Fruit fly (Drosophila melanogaster) whole organism, prepupa: ENCODE data around the gene yellow-g2.

ENCODE experiments used
- Blimp-1 ChIP-seq: fragments of 200-800 bp; sonication (Bioruptor generic); optimal IDR thresholded peaks from 3 replicates; lab custom pipeline; 2017; ENCODE audit warnings: missing biosample characterization, missing genetic modification characterization, mild to moderate bottlenecking, moderate library complexity, missing genetic modification reagents
- CG10631 ChIP-seq: fragments of 200-800 bp; sonication (Bioruptor generic); optimal IDR thresholded peaks from 2 replicates; lab custom pipeline; 2016; ENCODE audit warnings: missing biosample characterization, missing genetic modification characterization
- CG10669 ChIP-seq: fragments of 200-800 bp; sonication (Bioruptor generic); optimal IDR thresholded peaks from 3 replicates; lab custom pipeline; 2018; ENCODE audit warnings: missing biosample characterization, mild to moderate bottlenecking, missing genetic modification characterization, moderate library complexity
- CG11294 ChIP-seq: fragments of 200-800 bp; sonication (Bioruptor generic); IDR thresholded peaks from 2 replicates; pipeline ENCODE4 v1.3.6; 2022; ENCODE audit warnings: missing biosample characterization, missing genetic modification characterization
- CG11762 ChIP-seq: fragments of 200-800 bp; sonication (Bioruptor generic); optimal IDR thresholded peaks from 3 replicates; lab custom pipeline; 2016; ENCODE audit warnings: missing biosample characterization, missing genetic modification characterization; ENCODE audit not compliant: insufficient read depth
- CG11902 ChIP-seq: fragments of 200-800 bp; sonication (Bioruptor generic); optimal IDR thresholded peaks from 3 replicates; lab custom pipeline; 2016; ENCODE audit warnings: missing biosample characterization, missing genetic modification characterization
- CG15336 ChIP-seq: fragments of 200-800 bp; sonication (Bioruptor generic); IDR thresholded peaks from 2 replicates; pipeline ENCODE4 v1.3.6; 2022; ENCODE audit warnings: missing biosample characterization, missing genetic modification characterization
- CG16779 ChIP-seq: fragments of 200-800 bp; sonication (Bioruptor generic); optimal IDR thresholded peaks from 3 replicates; lab custom pipeline; 2017; ENCODE audit warnings: missing biosample characterization, mild to moderate bottlenecking, missing genetic modification characterization
- CG31627 ChIP-seq: fragments of 200-800 bp; sonication (Bioruptor generic); optimal IDR thresholded peaks from 3 replicates; lab custom pipeline; 2016; ENCODE audit warnings: missing biosample characterization, missing genetic modification characterization
- CG32006 ChIP-seq: fragments of 200-800 bp; sonication (Bioruptor generic); optimal IDR thresholded peaks from 3 replicates; lab custom pipeline; 2017; ENCODE audit warnings: missing biosample characterization, mild to moderate bottlenecking, missing genetic modification characterization
- CG34406 ChIP-seq: fragments of 200-800 bp; sonication (Bioruptor generic); optimal IDR thresholded peaks from 3 replicates; lab custom pipeline; 2016; ENCODE audit warnings: missing biosample characterization, missing genetic modification characterization
- CG4318 ChIP-seq: fragments of 200-800 bp; sonication (Bioruptor generic); optimal IDR thresholded peaks from 3 replicates; lab custom pipeline; 2017; ENCODE audit warnings: missing biosample characterization, mild to moderate bottlenecking, missing genetic modification characterization
- CG6163 ChIP-seq: fragments of 200-800 bp; sonication (Bioruptor generic); IDR thresholded peaks from 3 replicates; pipeline ENCODE4 v1.3.6; 2022; ENCODE audit warnings: missing biosample characterization, missing genetic modification characterization
- CG6276 ChIP-seq: fragments of 200-800 bp; sonication (Bioruptor generic); optimal IDR thresholded peaks from 2 replicates; lab custom pipeline; 2017; ENCODE audit warnings: missing biosample characterization, mild to moderate bottlenecking, missing genetic modification characterization
- CG6792 ChIP-seq: fragments of 200-800 bp; sonication (Bioruptor generic); optimal IDR thresholded peaks from 3 replicates; lab custom pipeline; 2016; ENCODE audit warnings: missing biosample characterization, missing genetic modification characterization
- CG6808 ChIP-seq: fragments of 200-800 bp; sonication (Bioruptor generic); optimal IDR thresholded peaks from 3 replicates; lab custom pipeline; 2017; ENCODE audit warnings: missing biosample characterization, missing genetic modification characterization, mild to moderate bottlenecking, moderate library complexity, missing genetic modification reagents
- CG7368 ChIP-seq: fragments of 200-800 bp; sonication (Bioruptor generic); optimal IDR thresholded peaks from 3 replicates; lab custom pipeline; 2016; ENCODE audit warnings: missing biosample characterization, missing genetic modification characterization
- CG8119 ChIP-seq: fragments of 200-800 bp; sonication (Bioruptor generic); IDR thresholded peaks from 3 replicates; pipeline ENCODE4 v1.3.6; 2022; ENCODE audit warnings: missing biosample characterization, missing genetic modification characterization
- CG8319 ChIP-seq: fragments of 200-800 bp; sonication (Bioruptor generic); optimal IDR thresholded peaks from 3 replicates; lab custom pipeline; 2016; ENCODE audit warnings: missing biosample characterization, missing genetic modification characterization
- CG8632 ChIP-seq: fragments of 200-800 bp; sonication (Bioruptor generic); optimal IDR thresholded peaks from 3 replicates; lab custom pipeline; 2016; ENCODE audit warnings: missing biosample characterization, missing genetic modification characterization
- Eip75B ChIP-seq: fragments of 200-800 bp; sonication (Bioruptor generic); optimal IDR thresholded peaks from 3 replicates; lab custom pipeline; 2016; ENCODE audit warnings: missing biosample characterization, missing genetic modification characterization
- Eip78C ChIP-seq: fragments of 200-800 bp; sonication (Bioruptor generic); peaks from one replicate; lab custom pipeline; 2016; ENCODE audit warnings: missing biosample characterization, missing genetic modification characterization
- Eip93F ChIP-seq: fragments of 200-800 bp; sonication (Bioruptor generic); optimal IDR thresholded peaks from 2 replicates; lab custom pipeline; 2016; ENCODE audit warnings: missing biosample characterization, mild to moderate bottlenecking, missing genetic modification characterization
- Ets96B ChIP-seq: fragments of 200-800 bp; optimal IDR thresholded peaks from 2 replicates; lab custom pipeline; 2019; ENCODE audit warnings: missing biosample characterization, mild to moderate bottlenecking, missing genetic modification characterization, moderate library complexity
- Gug ChIP-seq: fragments of 200-800 bp; sonication (Bioruptor generic); IDR thresholded peaks from 2 replicates; pipeline ENCODE4 v1.3.6; 2022; ENCODE audit warnings: missing biosample characterization, missing genetic modification characterization
- Hr39 ChIP-seq: fragments of 200-800 bp; sonication (Bioruptor generic); optimal IDR thresholded peaks from 2 replicates; lab custom pipeline; 2016; ENCODE audit warnings: missing biosample characterization, missing genetic modification characterization
- Hr4 ChIP-seq: fragments of 200-800 bp; sonication (Bioruptor generic); optimal IDR thresholded peaks from 3 replicates; lab custom pipeline; 2016; ENCODE audit warnings: missing biosample characterization, missing genetic modification characterization
- Lpt ChIP-seq: fragments of 200-800 bp; sonication (Bioruptor generic); optimal IDR thresholded peaks from 3 replicates; lab custom pipeline; 2016; ENCODE audit warnings: missing biosample characterization, missing genetic modification characterization
- OdsH ChIP-seq: fragments of 200-800 bp; sonication (Bioruptor generic); optimal IDR thresholded peaks from 3 replicates; lab custom pipeline; 2016; ENCODE audit warnings: missing biosample characterization, missing genetic modification characterization
- Sox14 ChIP-seq: fragments of 200-800 bp; sonication (Bioruptor generic); optimal IDR thresholded peaks from 3 replicates; lab custom pipeline; 2016; ENCODE audit warnings: missing biosample characterization, missing genetic modification characterization
- Sox15 ChIP-seq: fragments of 200-800 bp; sonication (Bioruptor generic); optimal IDR thresholded peaks from 3 replicates; lab custom pipeline; 2016; ENCODE audit warnings: missing biosample characterization, missing genetic modification characterization
- achi ChIP-seq: fragments of 200-800 bp; sonication (Bioruptor generic); optimal IDR thresholded peaks from 3 replicates; lab custom pipeline; 2016; ENCODE audit warnings: missing biosample characterization, missing genetic modification characterization
- acj6 ChIP-seq: fragments of 200-800 bp; sonication (Bioruptor generic); optimal IDR thresholded peaks from 3 replicates; lab custom pipeline; 2016; ENCODE audit warnings: missing biosample characterization, missing genetic modification characterization
- cyc ChIP-seq: fragments of 200-800 bp; sonication (Bioruptor generic); optimal IDR thresholded peaks from 3 replicates; lab custom pipeline; 2016; ENCODE audit warnings: missing biosample characterization, missing genetic modification characterization
- dac ChIP-seq: fragments of 200-800 bp; sonication (Bioruptor generic); optimal IDR thresholded peaks from 2 replicates; lab custom pipeline; 2017; ENCODE audit warnings: missing biosample characterization, mild to moderate bottlenecking, missing genetic modification characterization
- dsx ChIP-seq: fragments of 200-800 bp; optimal IDR thresholded peaks from 3 replicates; lab custom pipeline; 2019; ENCODE audit warnings: missing biosample characterization, mild to moderate bottlenecking, missing genetic modification characterization, moderate library complexity; ENCODE audit not compliant: poor library complexity, severe bottlenecking
- eg ChIP-seq: fragments of 200-800 bp; sonication (Bioruptor generic); IDR thresholded peaks from 3 replicates; pipeline ENCODE4 v1.3.6; 2022; ENCODE audit warnings: missing biosample characterization, missing genetic modification characterization
- esn ChIP-seq: fragments of 200-800 bp; sonication (Bioruptor generic); optimal IDR thresholded peaks from 2 replicates; lab custom pipeline; 2016; ENCODE audit warnings: missing biosample characterization, mild to moderate bottlenecking, missing genetic modification characterization, moderate library complexity
- fd85E ChIP-seq: fragments of 200-800 bp; sonication (Bioruptor generic); optimal IDR thresholded peaks from 3 replicates; lab custom pipeline; 2016; ENCODE audit warnings: missing biosample characterization, missing genetic modification characterization
- fkh ChIP-seq: fragments of 200-800 bp; sonication (Bioruptor generic); optimal IDR thresholded peaks from 3 replicates; lab custom pipeline; 2017; ENCODE audit warnings: missing biosample characterization, mild to moderate bottlenecking, missing genetic modification characterization, moderate library complexity
- lz ChIP-seq: fragments of 200-800 bp; sonication (Bioruptor generic); optimal IDR thresholded peaks from 3 replicates; lab custom pipeline; 2016; ENCODE audit warnings: missing biosample characterization, missing genetic modification characterization
- net ChIP-seq: fragments of 200-800 bp; sonication (Bioruptor generic); optimal IDR thresholded peaks from 3 replicates; lab custom pipeline; 2016; ENCODE audit warnings: missing biosample characterization, missing genetic modification characterization
- pdm3 ChIP-seq: fragments of 200-800 bp; sonication (Bioruptor generic); optimal IDR thresholded peaks from 3 replicates; lab custom pipeline; 2016; ENCODE audit warnings: missing biosample characterization, missing genetic modification characterization
- salr ChIP-seq, 2 experiments: fragments of 200-800 bp; sonication (Bioruptor generic); optimal IDR thresholded peaks; 3 replicates each; lab custom pipeline; 2016 to 2018; ENCODE audit warnings: missing biosample characterization in 2 of 2, missing genetic modification characterization in 2 of 2, mild to moderate bottlenecking in 1 of 2
- ss ChIP-seq, 2 experiments: fragments of 200-800 bp; sonication (Bioruptor generic); optimal IDR thresholded peaks; 2 replicates in 1 of 2; 3 replicates in 1 of 2; lab custom pipeline; 2017 to 2018; ENCODE audit warnings: mild to moderate bottlenecking in 2 of 2, missing biosample characterization in 2 of 2, missing genetic modification characterization in 2 of 2, moderate library complexity in 1 of 2
- svp ChIP-seq: fragments of 200-800 bp; sonication (Bioruptor generic); peaks from one replicate; lab custom pipeline; 2016; ENCODE audit warnings: missing biosample characterization, missing genetic modification characterization
- topi ChIP-seq: fragments of 200-800 bp; sonication (Bioruptor generic); optimal IDR thresholded peaks from 3 replicates; lab custom pipeline; 2016; ENCODE audit warnings: missing biosample characterization, missing genetic modification characterization

yellow-g2 gene

dm6 chr3L:2256422-2257172 is 19.8 kb upstream of the yellow-g2 start:
- TF ChIP-seq CG6163 (GFP tag; lab: Robert Waterston, UW): 0 out of 3 replicates have a peak, but pooled peaks have one; percentile 6
- no peak for TF ChIP-seq CG7368 (GFP tag; lab: Kevin White, UChicago)
- TF ChIP-seq OdsH: no peak
- TF ChIP-seq CG10669: no peak
- TF ChIP-seq CG32006: peak; percentile 46
- peak; percentile 80 for TF ChIP-seq svp (GFP tag; lab: Kevin White, UChicago)
- TF ChIP-seq Eip78C (GFP tag; lab: Kevin White, UChicago): peak; percentile 64
- no peak for TF ChIP-seq CG11762 (GFP tag; lab: Kevin White, UChicago)
- TF ChIP-seq Ets96B (tag; lab: Kevin White, UChicago): no peak

dm6 chr3L:2257412-2257862 is 18.9 kb upstream of the yellow-g2 start, which contains the start of the genes CG1275 and Elp5:
Gene CG1275 (minus strand): TSS chr3L:2257423.
Gene Elp5 (plus strand): TSS chr3L:2257456.
- TF ChIP-seq eg (GFP tag; lab: Robert Waterston, UW): peak; percentile 100
- TF ChIP-seq acj6 (GFP tag; lab: Kevin White, UChicago): peak; percentile 99
- peak; percentile 100 for TF ChIP-seq svp (GFP tag; lab: Kevin White, UChicago)
- peak; percentile 98 for TF ChIP-seq CG34406 (GFP tag; lab: Kevin White, UChicago)
- peak; percentile 94 for TF ChIP-seq CG16779 (tag; lab: Kevin White, UChicago)
- TF ChIP-seq CG6792 (GFP tag; lab: Kevin White, UChicago): peak; percentile 98
- TF ChIP-seq Blimp-1 (GFP tag; lab: Kevin White, UChicago): peak; percentile 95
- TF ChIP-seq Hr4 (GFP tag; lab: Kevin White, UChicago): peak; percentile 99
- TF ChIP-seq cyc (GFP tag; lab: Kevin White, UChicago): peak; percentile 98
- peak; percentile 99 for TF ChIP-seq Gug (GFP tag; lab: Robert Waterston, UW)
- TF ChIP-seq CG6276 (GFP tag; lab: Kevin White, UChicago): peak; percentile 95
- TF ChIP-seq Sox15 (GFP tag; lab: Kevin White, UChicago): peak; percentile 98
- peak; percentile 99 for TF ChIP-seq OdsH
- TF ChIP-seq Hr39 (GFP tag; lab: Kevin White, UChicago): peak; percentile 99
- TF ChIP-seq CG11762 (GFP tag; lab: Kevin White, UChicago): peak; percentile 95
- peak; percentile 99 for TF ChIP-seq net (GFP tag; lab: Kevin White, UChicago)
- peak; percentile 98 for TF ChIP-seq topi
- TF ChIP-seq pdm3 (GFP tag; lab: Kevin White, UChicago): peak; percentile 99
- TF ChIP-seq CG4318 (GFP tag; lab: Kevin White, UChicago): peak; percentile 98
- peak; percentile 97 for TF ChIP-seq fkh (GFP tag; lab: Kevin White, UChicago)
- peak; percentile 98 for TF ChIP-seq CG8319 (GFP tag; lab: Kevin White, UChicago)
- TF ChIP-seq CG7368 (GFP tag; lab: Kevin White, UChicago): peak; percentile 92
- peak; percentile 95 to 99 for TF ChIP-seq ss (GFP tag; optimal IDR thresholded peaks at IDR 0.05; lab: Kevin White, UChicago)
- TF ChIP-seq salr (GFP tag; optimal IDR thresholded peaks at IDR 0.05; lab: Kevin White, UChicago): peak; percentile 97 to 98
- TF ChIP-seq CG11294: peak; percentile 99
- TF ChIP-seq achi: peak; percentile 98
- TF ChIP-seq CG6163 (GFP tag; lab: Robert Waterston, UW): peak; percentile 100
- TF ChIP-seq dsx: peak; percentile 97
- TF ChIP-seq CG10669: peak; percentile 98
- peak; percentile 98 for TF ChIP-seq dac (GFP tag; lab: Kevin White, UChicago)
- TF ChIP-seq CG15336: peak; percentile 99
- TF ChIP-seq fd85E (GFP tag; lab: Kevin White, UChicago): peak; percentile 85
- peak; percentile 99 for TF ChIP-seq lz
- peak; percentile 99 for TF ChIP-seq CG10631 (GFP tag; lab: Kevin White, UChicago)
- peak; percentile 99 for TF ChIP-seq esn (GFP tag; lab: Kevin White, UChicago)
- peak; percentile 99 for TF ChIP-seq Sox14 (GFP tag; lab: Kevin White, UChicago)
- TF ChIP-seq Eip75B (GFP tag; lab: Kevin White, UChicago): peak; percentile 99
- TF ChIP-seq CG11902 (GFP tag; lab: Kevin White, UChicago): peak; percentile 96
- peak; percentile 99 for TF ChIP-seq Lpt (GFP tag; lab: Kevin White, UChicago)
- peak; percentile 99 for TF ChIP-seq CG32006
- TF ChIP-seq Eip78C (GFP tag; lab: Kevin White, UChicago): peak; percentile 100
- TF ChIP-seq CG6808: peak; percentile 100
- peak; percentile 98 for TF ChIP-seq CG8632 (GFP tag; lab: Kevin White, UChicago)
- TF ChIP-seq CG8119 (GFP tag; lab: Robert Waterston, UW): peak; percentile 99
- peak; percentile 95 for TF ChIP-seq Eip93F (GFP tag; lab: Kevin White, UChicago)
- TF ChIP-seq CG31627 (GFP tag; lab: Kevin White, UChicago): peak; percentile 99
